Fruit fly (Drosophila melanogaster): ENCODE measurements around the gene CG5916.

CG5916 gene

DNA sequence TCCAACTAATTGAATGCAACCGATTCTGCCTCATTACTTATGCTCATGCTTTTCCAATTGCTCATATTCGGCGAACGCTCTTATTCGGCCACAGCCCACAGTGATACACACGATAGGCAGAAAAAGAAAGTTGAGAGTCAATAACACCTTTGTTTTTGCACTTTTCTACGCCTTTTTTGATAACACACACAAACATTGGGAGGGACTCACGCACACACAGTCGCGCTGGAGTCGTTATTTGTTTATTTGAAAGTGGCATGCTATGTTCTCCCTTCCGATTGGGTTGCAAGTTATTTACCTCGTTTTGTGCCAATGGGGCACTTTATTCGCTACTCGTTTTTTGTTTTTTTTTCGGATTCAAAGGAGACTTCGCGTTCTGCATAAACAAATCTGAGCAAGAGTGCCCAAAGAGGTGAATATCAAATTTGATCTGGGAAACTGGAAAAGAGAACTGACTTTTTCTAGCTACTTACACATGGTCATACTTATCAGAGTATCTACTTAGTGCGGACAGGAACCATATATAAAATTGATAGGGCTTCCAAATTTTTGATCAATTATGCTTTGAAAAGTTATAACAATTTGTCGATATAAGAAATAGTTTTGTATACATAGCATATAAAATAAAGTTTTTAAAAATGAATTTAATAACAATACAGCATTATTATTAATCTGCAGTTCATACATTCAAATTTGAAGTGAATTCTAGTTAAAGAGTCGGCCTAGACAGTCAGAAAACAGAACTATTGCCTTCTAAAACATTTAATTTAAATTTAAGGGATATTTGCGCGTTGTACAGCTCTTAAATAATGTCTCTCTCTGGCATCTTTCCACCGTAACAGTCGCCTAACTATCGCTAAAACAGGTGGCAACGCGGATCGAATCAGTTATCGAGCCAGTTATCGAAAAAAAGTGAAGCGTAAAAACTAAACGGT lies 48.2 kb upstream of the CG5916 start, which contains the start of the genes Mhcl and Akt (continued):
- TF ChIP-seq nmo (GFP tag; optimal IDR thresholded peaks at IDR 0.05), result peak; percentile 55
- TF ChIP-seq pb (GFP tag; optimal IDR thresholded peaks at IDR 0.05), result no peak
- TF ChIP-seq vvl (GFP tag; IDR thresholded peaks at IDR 0.05), result no peak; the same call in 1 of the 2 replicates
- peak in 1 of 2 experiments; percentile 20 for TF ChIP-seq Trl (optimal IDR thresholded peaks at IDR 0.05)
- TF ChIP-seq Trl (GFP tag; optimal IDR thresholded peaks at IDR 0.05), result no peak
- 0 out of 2 replicates have a peak, but pooled peaks have one; percentile 28 for TF ChIP-seq CG42726 (GFP tag; IDR thresholded peaks at IDR 0.05; ENCODE audit: partially characterized antibody)
- peak; percentile 65 for TF ChIP-seq CG9932 (GFP tag; IDR thresholded peaks at IDR 0.05)
- TF ChIP-seq CG2202 (tag; optimal IDR thresholded peaks at IDR 0.05), result no peak
- peak; percentile 81 for TF ChIP-seq CG14710 (tag; optimal IDR thresholded peaks at IDR 0.05)
- TF ChIP-seq p53 (GFP tag; optimal IDR thresholded peaks at IDR 0.05), result no peak
- TF ChIP-seq Dref (GFP tag; IDR thresholded peaks at IDR 0.05), result peak; percentile 81
- peak; percentile 74 for TF ChIP-seq CG2116 (GFP tag; optimal IDR thresholded peaks at IDR 0.05)
- no peak for TF ChIP-seq PHDP (tag; optimal IDR thresholded peaks at IDR 0.05)
- peak; percentile 15 for TF ChIP-seq CG2678 (tag; optimal IDR thresholded peaks at IDR 0.05)
- peak; percentile 29 for TF ChIP-seq Blimp-1 (GFP tag; optimal IDR thresholded peaks at IDR 0.05)
- TF ChIP-seq NFAT (GFP tag; IDR thresholded peaks at IDR 0.05), result peak; percentile 39; the same call in 1 of the 2 replicates
- TF ChIP-seq hbn (GFP tag; IDR thresholded peaks at IDR 0.05; ENCODE audit: partially characterized antibody), result peak; percentile 23; the same call in 1 of the 2 replicates
- peak; percentile 59; the same call in 2 of the 3 replicates for TF ChIP-seq CG34422 (GFP tag; IDR thresholded peaks at IDR 0.05)
- TF ChIP-seq dmrt99B (tag; optimal IDR thresholded peaks at IDR 0.05), result no peak
- peak; percentile 52 for TF ChIP-seq CG12391 (tag; optimal IDR thresholded peaks at IDR 0.05)
- TF ChIP-seq stwl (tag; optimal IDR thresholded peaks at IDR 0.05), result peak; percentile 31
- TF ChIP-seq yki (optimal IDR thresholded peaks at IDR 0.05), result no peak
- TF ChIP-seq CG16863 (GFP tag; optimal IDR thresholded peaks at IDR 0.05), result no peak
- no peak for TF ChIP-seq CHES-1-like (GFP tag; optimal IDR thresholded peaks at IDR 0.05)
- no peak for TF ChIP-seq run (tag; optimal IDR thresholded peaks at IDR 0.05)
- peak; percentile 25 for TF ChIP-seq BtbVII (GFP tag; optimal IDR thresholded peaks at IDR 0.05)
- peak; percentile 28 for TF ChIP-seq zfh2 (GFP tag; optimal IDR thresholded peaks at IDR 0.05)
- no peak for TF ChIP-seq wor (GFP tag; IDR thresholded peaks at IDR 0.05)
- TF ChIP-seq GATAe (GFP tag; conservative IDR thresholded peaks at IDR 0.05), result no peak
- TF ChIP-seq salm (tag; optimal IDR thresholded peaks at IDR 0.05), result no peak
- peak in 1 of 2 experiments; percentile 55 for TF ChIP-seq insv (GFP tag; optimal IDR thresholded peaks at IDR 0.05)
- peak; percentile 21 for TF ChIP-seq CG12659 (GFP tag; optimal IDR thresholded peaks at IDR 0.05)
- peak; percentile 37 for TF ChIP-seq mam (GFP tag; optimal IDR thresholded peaks at IDR 0.05)
- TF ChIP-seq sug (tag; optimal IDR thresholded peaks at IDR 0.05), result peak; percentile 11
- TF ChIP-seq CG8281 (tag; optimal IDR thresholded peaks at IDR 0.05), result no peak
- peak; percentile 67; the same call in 3 of the 4 replicates for TF ChIP-seq Dll (GFP tag; IDR thresholded peaks at IDR 0.05; ENCODE audit: partially characterized antibody)
- TF ChIP-seq cas (GFP tag; IDR thresholded peaks at IDR 0.05), result no peak
- no peak for TF ChIP-seq CG34376 (GFP tag; optimal IDR thresholded peaks at IDR 0.05)
- TF ChIP-seq unpg (GFP tag; optimal IDR thresholded peaks at IDR 0.05), result no peak
- peak; percentile 68 for TF ChIP-seq cg (GFP tag; optimal IDR thresholded peaks at IDR 0.05)
- TF ChIP-seq E2f2 (GFP tag; IDR thresholded peaks at IDR 0.05), result peak; percentile 63
- TF ChIP-seq lmd (GFP tag; IDR thresholded peaks at IDR 0.05), result 0 out of 2 replicates have a peak, but pooled peaks have one; percentile 8
- TF ChIP-seq Dfd (GFP tag; optimal IDR thresholded peaks at IDR 0.05), result no peak
- peak; percentile 98 for TF ChIP-seq Elba2 (GFP tag; optimal IDR thresholded peaks at IDR 0.05)
- TF ChIP-seq CG7928 (GFP tag; optimal IDR thresholded peaks at IDR 0.05), result peak; percentile 73
- peak; percentile 35 for TF ChIP-seq grau (tag; optimal IDR thresholded peaks at IDR 0.05)
- no peak for TF ChIP-seq CG9609 (GFP tag; optimal IDR thresholded peaks at IDR 0.05)
- TF ChIP-seq sqz (GFP tag; optimal IDR thresholded peaks at IDR 0.05), result peak; percentile 30
- peak; percentile 11 for TF ChIP-seq az2 (GFP tag; optimal IDR thresholded peaks at IDR 0.05)
